Fruit fly (Drosophila melanogaster) Kc167 (cell line): ENCODE results near the gene kek4.

ENCODE experiments used
- Myc ChIP-seq: fragments of >200 bp; optimal IDR thresholded peaks from 2 replicates; lab custom pipeline; 2017; ENCODE audit warnings: missing external identifiers
- Sin3A ChIP-seq: fragments of >200 bp; optimal IDR thresholded peaks from 2 replicates; lab custom pipeline; 2018; ENCODE audit warnings: missing external identifiers
- h ChIP-seq: fragments of >200 bp; optimal IDR thresholded peaks from 3 replicates; lab custom pipeline; 2018; ENCODE audit warnings: missing external identifiers
- psq ChIP-seq: fragments of >200 bp; optimal IDR thresholded peaks from 2 replicates; lab custom pipeline; 2017; ENCODE audit warnings: missing external identifiers

- TF ChIP-seq Myc (no peak), psq (lab: Kevin White, UChicago) (no peak), Sin3A (lab: Kevin White, UChicago) (no peak), h (lab: Kevin White, UChicago) (no peak)
Measured at dm6 chr2L:13251167-13251566, 36.0 kb upstream of the kek4 start.
